Fruit fly (Drosophila melanogaster) whole organism, prepupa: ENCODE measurements around the gene CG32537.

Source experiments
- Blimp-1 ChIP-seq: fragments of 200-800 bp; sonication (Bioruptor generic); optimal IDR thresholded peaks from 3 replicates; lab custom pipeline; 2017; ENCODE audit warnings: missing biosample characterization, missing genetic modification characterization, mild to moderate bottlenecking, moderate library complexity, missing genetic modification reagents
- CG10631 ChIP-seq: fragments of 200-800 bp; sonication (Bioruptor generic); optimal IDR thresholded peaks from 2 replicates; lab custom pipeline; 2016; ENCODE audit warnings: missing biosample characterization, missing genetic modification characterization
- CG10669 ChIP-seq: fragments of 200-800 bp; sonication (Bioruptor generic); optimal IDR thresholded peaks from 3 replicates; lab custom pipeline; 2018; ENCODE audit warnings: missing biosample characterization, mild to moderate bottlenecking, missing genetic modification characterization, moderate library complexity
- CG11762 ChIP-seq: fragments of 200-800 bp; sonication (Bioruptor generic); optimal IDR thresholded peaks from 3 replicates; lab custom pipeline; 2016; ENCODE audit warnings: missing biosample characterization, missing genetic modification characterization; ENCODE audit not compliant: insufficient read depth
- CG11902 ChIP-seq: fragments of 200-800 bp; sonication (Bioruptor generic); optimal IDR thresholded peaks from 3 replicates; lab custom pipeline; 2016; ENCODE audit warnings: missing biosample characterization, missing genetic modification characterization
- CG15336 ChIP-seq: fragments of 200-800 bp; sonication (Bioruptor generic); IDR thresholded peaks from 2 replicates; pipeline ENCODE4 v1.3.6; 2022; ENCODE audit warnings: missing biosample characterization, missing genetic modification characterization
- CG1621 ChIP-seq: fragments of 200-800 bp; sonication (Bioruptor generic); optimal IDR thresholded peaks from 3 replicates; lab custom pipeline; 2018; ENCODE audit warnings: missing biosample characterization, mild to moderate bottlenecking, missing genetic modification characterization
- CG3032 ChIP-seq: fragments of 200-800 bp; optimal IDR thresholded peaks from 2 replicates; lab custom pipeline; 2019; ENCODE audit warnings: missing biosample characterization, mild to moderate bottlenecking, missing genetic modification characterization, moderate library complexity
- CG31627 ChIP-seq: fragments of 200-800 bp; sonication (Bioruptor generic); optimal IDR thresholded peaks from 3 replicates; lab custom pipeline; 2016; ENCODE audit warnings: missing biosample characterization, missing genetic modification characterization
- CG32006 ChIP-seq: fragments of 200-800 bp; sonication (Bioruptor generic); optimal IDR thresholded peaks from 3 replicates; lab custom pipeline; 2017; ENCODE audit warnings: missing biosample characterization, mild to moderate bottlenecking, missing genetic modification characterization
- CG34406 ChIP-seq: fragments of 200-800 bp; sonication (Bioruptor generic); optimal IDR thresholded peaks from 3 replicates; lab custom pipeline; 2016; ENCODE audit warnings: missing biosample characterization, missing genetic modification characterization
- CG3919 ChIP-seq: fragments of 200-800 bp; sonication (Bioruptor generic); optimal IDR thresholded peaks from 3 replicates; lab custom pipeline; 2016; ENCODE audit warnings: missing biosample characterization, missing genetic modification characterization
- CG4318 ChIP-seq: fragments of 200-800 bp; sonication (Bioruptor generic); optimal IDR thresholded peaks from 3 replicates; lab custom pipeline; 2017; ENCODE audit warnings: missing biosample characterization, mild to moderate bottlenecking, missing genetic modification characterization
- CG6276 ChIP-seq: fragments of 200-800 bp; sonication (Bioruptor generic); optimal IDR thresholded peaks from 2 replicates; lab custom pipeline; 2017; ENCODE audit warnings: missing biosample characterization, mild to moderate bottlenecking, missing genetic modification characterization
- CG6792 ChIP-seq: fragments of 200-800 bp; sonication (Bioruptor generic); optimal IDR thresholded peaks from 3 replicates; lab custom pipeline; 2016; ENCODE audit warnings: missing biosample characterization, missing genetic modification characterization
- CG6808 ChIP-seq: fragments of 200-800 bp; sonication (Bioruptor generic); optimal IDR thresholded peaks from 3 replicates; lab custom pipeline; 2017; ENCODE audit warnings: missing biosample characterization, missing genetic modification characterization, mild to moderate bottlenecking, moderate library complexity, missing genetic modification reagents
- CG7368 ChIP-seq: fragments of 200-800 bp; sonication (Bioruptor generic); optimal IDR thresholded peaks from 3 replicates; lab custom pipeline; 2016; ENCODE audit warnings: missing biosample characterization, missing genetic modification characterization
- CG8119 ChIP-seq: fragments of 200-800 bp; sonication (Bioruptor generic); IDR thresholded peaks from 3 replicates; pipeline ENCODE4 v1.3.6; 2022; ENCODE audit warnings: missing biosample characterization, missing genetic modification characterization
- CG8632 ChIP-seq: fragments of 200-800 bp; sonication (Bioruptor generic); optimal IDR thresholded peaks from 3 replicates; lab custom pipeline; 2016; ENCODE audit warnings: missing biosample characterization, missing genetic modification characterization
- CG9139 ChIP-seq: fragments of 200-800 bp; sonication (Bioruptor generic); optimal IDR thresholded peaks from 3 replicates; lab custom pipeline; 2017; ENCODE audit warnings: missing biosample characterization, mild to moderate bottlenecking, missing genetic modification characterization
- Eip93F ChIP-seq: fragments of 200-800 bp; sonication (Bioruptor generic); optimal IDR thresholded peaks from 2 replicates; lab custom pipeline; 2016; ENCODE audit warnings: missing biosample characterization, mild to moderate bottlenecking, missing genetic modification characterization
- Ets21C ChIP-seq: fragments of 200-800 bp; sonication (Bioruptor generic); optimal IDR thresholded peaks from 3 replicates; lab custom pipeline; 2016; ENCODE audit warnings: missing biosample characterization, missing genetic modification characterization
- Ets96B ChIP-seq: fragments of 200-800 bp; optimal IDR thresholded peaks from 2 replicates; lab custom pipeline; 2019; ENCODE audit warnings: missing biosample characterization, mild to moderate bottlenecking, missing genetic modification characterization, moderate library complexity
- Gug ChIP-seq: fragments of 200-800 bp; sonication (Bioruptor generic); IDR thresholded peaks from 2 replicates; pipeline ENCODE4 v1.3.6; 2022; ENCODE audit warnings: missing biosample characterization, missing genetic modification characterization
- Hr39 ChIP-seq: fragments of 200-800 bp; sonication (Bioruptor generic); optimal IDR thresholded peaks from 2 replicates; lab custom pipeline; 2016; ENCODE audit warnings: missing biosample characterization, missing genetic modification characterization
- Hr4 ChIP-seq: fragments of 200-800 bp; sonication (Bioruptor generic); optimal IDR thresholded peaks from 3 replicates; lab custom pipeline; 2016; ENCODE audit warnings: missing biosample characterization, missing genetic modification characterization
- Lpt ChIP-seq: fragments of 200-800 bp; sonication (Bioruptor generic); optimal IDR thresholded peaks from 3 replicates; lab custom pipeline; 2016; ENCODE audit warnings: missing biosample characterization, missing genetic modification characterization
- OdsH ChIP-seq: fragments of 200-800 bp; sonication (Bioruptor generic); optimal IDR thresholded peaks from 3 replicates; lab custom pipeline; 2016; ENCODE audit warnings: missing biosample characterization, missing genetic modification characterization
- Smox ChIP-seq: fragments of 200-800 bp; sonication (Bioruptor generic); optimal IDR thresholded peaks from 3 replicates; lab custom pipeline; 2016; ENCODE audit warnings: missing biosample characterization, missing genetic modification characterization
- Sox102F ChIP-seq: fragments of 200-800 bp; sonication (Bioruptor generic); optimal IDR thresholded peaks from 2 replicates; lab custom pipeline; 2016; ENCODE audit warnings: missing biosample characterization, mild to moderate bottlenecking, missing genetic modification characterization
- Sox15 ChIP-seq: fragments of 200-800 bp; sonication (Bioruptor generic); optimal IDR thresholded peaks from 3 replicates; lab custom pipeline; 2016; ENCODE audit warnings: missing biosample characterization, missing genetic modification characterization
- achi ChIP-seq: fragments of 200-800 bp; sonication (Bioruptor generic); optimal IDR thresholded peaks from 3 replicates; lab custom pipeline; 2016; ENCODE audit warnings: missing biosample characterization, missing genetic modification characterization
- acj6 ChIP-seq: fragments of 200-800 bp; sonication (Bioruptor generic); optimal IDR thresholded peaks from 3 replicates; lab custom pipeline; 2016; ENCODE audit warnings: missing biosample characterization, missing genetic modification characterization
- dac ChIP-seq: fragments of 200-800 bp; sonication (Bioruptor generic); optimal IDR thresholded peaks from 2 replicates; lab custom pipeline; 2017; ENCODE audit warnings: missing biosample characterization, mild to moderate bottlenecking, missing genetic modification characterization
- dsx ChIP-seq: fragments of 200-800 bp; optimal IDR thresholded peaks from 3 replicates; lab custom pipeline; 2019; ENCODE audit warnings: missing biosample characterization, mild to moderate bottlenecking, missing genetic modification characterization, moderate library complexity; ENCODE audit not compliant: poor library complexity, severe bottlenecking
- eg ChIP-seq: fragments of 200-800 bp; sonication (Bioruptor generic); IDR thresholded peaks from 3 replicates; pipeline ENCODE4 v1.3.6; 2022; ENCODE audit warnings: missing biosample characterization, missing genetic modification characterization
- esn ChIP-seq: fragments of 200-800 bp; sonication (Bioruptor generic); optimal IDR thresholded peaks from 2 replicates; lab custom pipeline; 2016; ENCODE audit warnings: missing biosample characterization, mild to moderate bottlenecking, missing genetic modification characterization, moderate library complexity
- fd59A ChIP-seq: fragments of 200-800 bp; sonication (Bioruptor generic); optimal IDR thresholded peaks from 2 replicates; lab custom pipeline; 2017; ENCODE audit warnings: missing biosample characterization, mild to moderate bottlenecking, missing genetic modification characterization, missing genetic modification reagents
- fd85E ChIP-seq: fragments of 200-800 bp; sonication (Bioruptor generic); optimal IDR thresholded peaks from 3 replicates; lab custom pipeline; 2016; ENCODE audit warnings: missing biosample characterization, missing genetic modification characterization
- fkh ChIP-seq: fragments of 200-800 bp; sonication (Bioruptor generic); optimal IDR thresholded peaks from 3 replicates; lab custom pipeline; 2017; ENCODE audit warnings: missing biosample characterization, mild to moderate bottlenecking, missing genetic modification characterization, moderate library complexity
- lz ChIP-seq: fragments of 200-800 bp; sonication (Bioruptor generic); optimal IDR thresholded peaks from 3 replicates; lab custom pipeline; 2016; ENCODE audit warnings: missing biosample characterization, missing genetic modification characterization
- net ChIP-seq: fragments of 200-800 bp; sonication (Bioruptor generic); optimal IDR thresholded peaks from 3 replicates; lab custom pipeline; 2016; ENCODE audit warnings: missing biosample characterization, missing genetic modification characterization
- pdm3 ChIP-seq: fragments of 200-800 bp; sonication (Bioruptor generic); optimal IDR thresholded peaks from 3 replicates; lab custom pipeline; 2016; ENCODE audit warnings: missing biosample characterization, missing genetic modification characterization
- salr ChIP-seq, 2 experiments: fragments of 200-800 bp; sonication (Bioruptor generic); optimal IDR thresholded peaks; 3 replicates each; lab custom pipeline; 2016 to 2018; ENCODE audit warnings: missing biosample characterization in 2 of 2, missing genetic modification characterization in 2 of 2, mild to moderate bottlenecking in 1 of 2
- ss ChIP-seq, 2 experiments: fragments of 200-800 bp; sonication (Bioruptor generic); optimal IDR thresholded peaks; 2 replicates in 1 of 2; 3 replicates in 1 of 2; lab custom pipeline; 2017 to 2018; ENCODE audit warnings: mild to moderate bottlenecking in 2 of 2, missing biosample characterization in 2 of 2, missing genetic modification characterization in 2 of 2, moderate library complexity in 1 of 2
- svp ChIP-seq: fragments of 200-800 bp; sonication (Bioruptor generic); peaks from one replicate; lab custom pipeline; 2016; ENCODE audit warnings: missing biosample characterization, missing genetic modification characterization
- topi ChIP-seq: fragments of 200-800 bp; sonication (Bioruptor generic); optimal IDR thresholded peaks from 3 replicates; lab custom pipeline; 2016; ENCODE audit warnings: missing biosample characterization, missing genetic modification characterization
- vri ChIP-seq: fragments of 200-800 bp; sonication (Bioruptor generic); optimal IDR thresholded peaks from 3 replicates; lab custom pipeline; 2016; ENCODE audit warnings: missing biosample characterization, mild to moderate bottlenecking, missing genetic modification characterization

CG32537 gene

dm6 chrX:19238613-19239012 lies 37.7 kb downstream of the CG32537 start:
- TF ChIP-seq salr (GFP tag; optimal IDR thresholded peaks at IDR 0.05; lab: Kevin White, UChicago), result no peak
- peak; percentile 91 for TF ChIP-seq svp
- TF ChIP-seq CG11762, result no peak
- TF ChIP-seq CG1621 (tag; lab: Kevin White, UChicago), result no peak

dm6 chrX:19229855-19230433 lies 46.4 kb downstream of the CG32537 start:
- TF ChIP-seq fkh (no peak), Eip93F (no peak), fd59A (GFP tag; lab: Kevin White, UChicago) (peak; percentile 57), CG3919 (GFP tag; lab: Kevin White, UChicago) (peak; percentile 72), CG6792 (GFP tag; lab: Kevin White, UChicago) (peak; percentile 74), achi (GFP tag; lab: Kevin White, UChicago) (peak; percentile 69), Blimp-1 (peak; percentile 91), Lpt (GFP tag; lab: Kevin White, UChicago) (peak; percentile 40), Gug (no peak; the same call in 1 of the 2 replicates), Sox102F (GFP tag; lab: Kevin White, UChicago) (peak; percentile 70), CG8119 (GFP tag; lab: Robert Waterston, UW) (peak; percentile 76), CG6276 (GFP tag; lab: Kevin White, UChicago) (peak; percentile 67), OdsH (GFP tag; lab: Kevin White, UChicago) (peak; percentile 72), Ets21C (GFP tag; lab: Kevin White, UChicago) (no peak), CG15336 (GFP tag; lab: Robert Waterston, UW) (peak; percentile 74), CG7368 (peak; percentile 57), Smox (peak; percentile 63), Ets96B (peak; percentile 49), CG31627 (GFP tag; lab: Kevin White, UChicago) (peak; percentile 44), topi (GFP tag; lab: Kevin White, UChicago) (peak; percentile 75), esn (GFP tag; lab: Kevin White, UChicago) (peak; percentile 75), Sox15 (peak; percentile 44), lz (peak; percentile 66), CG8632 (GFP tag; lab: Kevin White, UChicago) (peak; percentile 56), salr (GFP tag; optimal IDR thresholded peaks at IDR 0.05; lab: Kevin White, UChicago) (peak in 1 of 2 experiments; percentile 66), CG1621 (tag; lab: Kevin White, UChicago) (no peak), acj6 (GFP tag; lab: Kevin White, UChicago) (peak; percentile 70), CG10631 (GFP tag; lab: Kevin White, UChicago) (peak; percentile 70), Hr39 (GFP tag; lab: Kevin White, UChicago) (peak; percentile 33), vri (GFP tag; lab: Kevin White, UChicago) (no peak), CG32006 (peak; percentile 90), dsx (peak; percentile 19), pdm3 (peak; percentile 72), net (GFP tag; lab: Kevin White, UChicago) (peak; percentile 68), CG11762 (peak; percentile 65), CG6808 (peak; percentile 46), CG4318 (GFP tag; lab: Kevin White, UChicago) (peak; percentile 75), CG10669 (peak; percentile 51), eg (peak; percentile 48; the same call in 1 of the 3 replicates), dac (peak; percentile 67), CG9139 (GFP tag; lab: Kevin White, UChicago) (no peak), CG34406 (GFP tag; lab: Kevin White, UChicago) (peak; percentile 74), CG11902 (GFP tag; lab: Kevin White, UChicago) (peak; percentile 55), ss (GFP tag; optimal IDR thresholded peaks at IDR 0.05; lab: Kevin White, UChicago) (peak in 1 of 2 experiments; percentile 48), fd85E (GFP tag; lab: Kevin White, UChicago) (peak; percentile 16), Hr4 (GFP tag; lab: Kevin White, UChicago) (peak; percentile 65), CG3032 (peak; percentile 54)
